Worm (Caenorhabditis elegans): Measurements from ENCODE around the gene cox-5A.

The cox-5A gene

ce11 chrIII:12870060-12870696 is 35.1 kb upstream of the cox-5A start, which contains the start of gene Y37D8A.6:
Gene Y37D8A.6 (minus strand): TSS chrIII:12870297.
- peak; percentile 54 for TF ChIP-seq aha-1 (tag)
- no peak for TF ChIP-seq set-16 (GFP tag; IDR thresholded peaks at IDR 0.05)
- TF ChIP-seq gei-8 (GFP tag; optimal IDR thresholded peaks at IDR 0.05), result no peak
- no peak for TF ChIP-seq D1046.2 (GFP tag; IDR thresholded peaks at IDR 0.05)
- TF ChIP-seq fos-1 (tag; optimal IDR thresholded peaks at IDR 0.05), result no peak
- TF ChIP-seq ZK546.5 (tag; optimal IDR thresholded peaks at IDR 0.05), result no peak
- TF ChIP-seq lsy-2 (tag; optimal IDR thresholded peaks at IDR 0.05), result peak in 1 of 2 experiments; percentile 40
- no peak for TF ChIP-seq lin-39 (tag; optimal IDR thresholded peaks at IDR 0.05)
- no peak for TF ChIP-seq Y5F2A.4 (GFP tag; optimal IDR thresholded peaks at IDR 0.05)
- TF ChIP-seq mes-2 (tag; optimal IDR thresholded peaks at IDR 0.05; ENCODE audit: poor library complexity, severe bottlenecking), result peak; percentile 9
- TF ChIP-seq ztf-7 (tag; optimal IDR thresholded peaks at IDR 0.05), result no peak
- TF ChIP-seq zip-2 (tag; optimal IDR thresholded peaks at IDR 0.05), result no peak
- TF ChIP-seq ceh-82 (tag; optimal IDR thresholded peaks at IDR 0.05), result no peak
- TF ChIP-seq dmd-9 (GFP tag; IDR thresholded peaks at IDR 0.05), result no peak
- no peak for TF ChIP-seq dmd-8 (GFP tag; IDR thresholded peaks at IDR 0.05)
- TF ChIP-seq F44E2.7 (GFP tag; IDR thresholded peaks at IDR 0.05), result no peak
- TF ChIP-seq lin-38 (GFP tag; IDR thresholded peaks at IDR 0.05), result peak; percentile 38
- no peak for TF ChIP-seq nhr-28 (tag; optimal IDR thresholded peaks at IDR 0.05)
- no peak for TF ChIP-seq spr-1 (tag; optimal IDR thresholded peaks at IDR 0.05)
- no peak for TF ChIP-seq zip-11 (GFP tag; IDR thresholded peaks at IDR 0.05)
- TF ChIP-seq lin-13 (GFP tag; optimal IDR thresholded peaks at IDR 0.05), result no peak
- TF ChIP-seq Y48G9A.11 (GFP tag; IDR thresholded peaks at IDR 0.05), result no peak
- TF ChIP-seq nhr-11 (tag; optimal IDR thresholded peaks at IDR 0.05), result no peak
- no peak for TF ChIP-seq daf-16 (GFP tag; optimal IDR thresholded peaks at IDR 0.05)
- TF ChIP-seq daf-16 (tag; optimal IDR thresholded peaks at IDR 0.05), result peak; percentile 3
- no peak for TF ChIP-seq mxl-3 (GFP tag; optimal IDR thresholded peaks at IDR 0.05)
- TF ChIP-seq tra-1 (GFP tag; IDR thresholded peaks at IDR 0.05), result no peak
- no peak for TF ChIP-seq T26A8.4 (GFP tag; IDR thresholded peaks at IDR 0.05)
- TF ChIP-seq madf-9 (GFP tag; conservative IDR thresholded peaks at IDR 0.05), result no peak
- no peak for TF ChIP-seq egl-27 (tag; optimal IDR thresholded peaks at IDR 0.05)
- TF ChIP-seq R02D3.7 (tag; optimal IDR thresholded peaks at IDR 0.05), result no peak
- TF ChIP-seq hif-1 (tag; optimal IDR thresholded peaks at IDR 0.05), result no peak
- no peak for TF ChIP-seq ceh-62 (tag; optimal IDR thresholded peaks at IDR 0.05)
- no peak for TF ChIP-seq mdt-29 (GFP tag; IDR thresholded peaks at IDR 0.05)
- TF ChIP-seq lin-1 (GFP tag; IDR thresholded peaks at IDR 0.05), result no peak
- TF ChIP-seq cey-2 (tag; optimal IDR thresholded peaks at IDR 0.05; ENCODE audit: borderline replicate concordance, insufficient read depth), result no peak
- TF ChIP-seq nhr-6 (tag; optimal IDR thresholded peaks at IDR 0.05), result no peak
- TF ChIP-seq nhr-77 (tag; optimal IDR thresholded peaks at IDR 0.05), result no peak
- TF ChIP-seq lim-7 (GFP tag; IDR thresholded peaks at IDR 0.05), result no peak
- no peak for TF ChIP-seq daf-12 (tag; optimal IDR thresholded peaks at IDR 0.05)
- no peak for TF ChIP-seq aly-2 (tag; optimal IDR thresholded peaks at IDR 0.05)
- no peak for TF ChIP-seq pqm-1 (tag; optimal IDR thresholded peaks at IDR 0.05)
- no peak for TF ChIP-seq F49E8.2 (tag; optimal IDR thresholded peaks at IDR 0.05; ENCODE audit: borderline replicate concordance)
- no peak for TF ChIP-seq php-3 (GFP tag; IDR thresholded peaks at IDR 0.05)
